Worm (Caenorhabditis elegans): ENCODE data around the gene scav-2.
A peak's percentile ranks its signal among the peaks of the same experiment; 100 is the strongest.

The scav-2 gene

ce11 chrIII:13542458-13542857 lies 12.7 kb downstream of the scav-2 start:
- TF ChIP-seq F55B11.4 (tag; optimal IDR thresholded peaks at IDR 0.05; ENCODE audit: borderline replicate concordance, insufficient read depth) = no peak
- peak; percentile 58 for TF ChIP-seq nhr-80 (tag; optimal IDR thresholded peaks at IDR 0.05)
- TF ChIP-seq unc-62 (GFP tag; optimal IDR thresholded peaks at IDR 0.05) = no peak
- TF ChIP-seq athp-1 (tag; optimal IDR thresholded peaks at IDR 0.05) = no peak
- TF ChIP-seq nfyb-1 (GFP tag; IDR thresholded peaks at IDR 0.05) = peak; percentile 9; the same call in 1 of the 2 replicates

ce11 chrIII:13540791-13541190 lies 14.3 kb downstream of the scav-2 start:
- TF ChIP-seq lsy-27 (tag; optimal IDR thresholded peaks at IDR 0.05; ENCODE audit: borderline replicate concordance, insufficient read depth) = no peak
- TF ChIP-seq zfh-2 (GFP tag; conservative IDR thresholded peaks at IDR 0.05) = peak; percentile 59
- no peak for TF ChIP-seq F57C9.4 (tag; optimal IDR thresholded peaks at IDR 0.05)
- no peak for TF ChIP-seq hlh-12 (tag; optimal IDR thresholded peaks at IDR 0.05)

- peak; percentile 76 for TF ChIP-seq cebp-1 (GFP tag; IDR thresholded peaks at IDR 0.05)
- TF ChIP-seq cebp-1 (tag; optimal IDR thresholded peaks at IDR 0.05) = peak; percentile 93
- TF ChIP-seq nhr-27 (tag; optimal IDR thresholded peaks at IDR 0.05) = no peak
Observed at ce11 chrIII:13535735-13536390, 19.3 kb downstream of the scav-2 start.

- TF ChIP-seq nhr-27 (tag; optimal IDR thresholded peaks at IDR 0.05) (no peak), hmg-1.2 (GFP tag; IDR thresholded peaks at IDR 0.05) (0 out of 2 replicates have a peak, but pooled peaks have one; percentile 10), madf-8 (GFP tag; conservative IDR thresholded peaks at IDR 0.05) (no peak), bed-2 (GFP tag; IDR thresholded peaks at IDR 0.05) (no peak), hlh-26 (GFP tag; conservative IDR thresholded peaks at IDR 0.05) (no peak), egrh-3 (GFP tag; IDR thresholded peaks at IDR 0.05) (peak; percentile 36; the same call in 1 of the 2 replicates), ceh-91 (GFP tag; IDR thresholded peaks at IDR 0.05) (no peak), F33H1.4 (GFP tag; IDR thresholded peaks at IDR 0.05) (no peak), B0336.3 (GFP tag; IDR thresholded peaks at IDR 0.05) (no peak)
Observed at ce11 chrIII:13534704-13535103, 20.4 kb downstream of the scav-2 start.

- TF ChIP-seq ama-1 (optimal IDR thresholded peaks at IDR 0.05) (no peak), ama-1 (GFP tag; optimal IDR thresholded peaks at IDR 0.05) (no peak), sdz-38 (tag; optimal IDR thresholded peaks at IDR 0.05) (no peak), hmg-1.2 (GFP tag; IDR thresholded peaks at IDR 0.05) (peak; percentile 51; the same call in 1 of the 2 replicates)
Observed at ce11 chrIII:13530838-13531237, 24.3 kb downstream of the scav-2 start.

ce11 chrIII:13530017-13530416 lies 25.1 kb downstream of the scav-2 start:
- TF ChIP-seq nhr-27 (tag; optimal IDR thresholded peaks at IDR 0.05) (no peak), hlh-26 (GFP tag; conservative IDR thresholded peaks at IDR 0.05) (no peak), pbrm-1 (GFP tag; IDR thresholded peaks at IDR 0.05) (peak; percentile 71; the same call in 1 of the 2 replicates), somi-1 (GFP tag; optimal IDR thresholded peaks at IDR 0.05) (no peak), lsl-1 (GFP tag; optimal IDR thresholded peaks at IDR 0.05) (peak; percentile 52), madf-6 (GFP tag; IDR thresholded peaks at IDR 0.05) (peak; percentile 93), ama-1 (optimal IDR thresholded peaks at IDR 0.05) (no peak), ama-1 (GFP tag; optimal IDR thresholded peaks at IDR 0.05) (no peak), ztf-18 (tag; optimal IDR thresholded peaks at IDR 0.05) (no peak), snpc-1.3 (tag; optimal IDR thresholded peaks at IDR 0.05; ENCODE audit: insufficient read depth) (no peak), ceh-27 (GFP tag; optimal IDR thresholded peaks at IDR 0.05) (peak; percentile 40), madf-10 (tag; optimal IDR thresholded peaks at IDR 0.05) (no peak), die-1 (tag; optimal IDR thresholded peaks at IDR 0.05) (no peak), dox-1 (GFP tag; IDR thresholded peaks at IDR 0.05) (peak; percentile 67), lir-1 (GFP tag; conservative IDR thresholded peaks at IDR 0.05) (no peak), nfya-2 (GFP tag; IDR thresholded peaks at IDR 0.05) (no peak), zfh-2 (GFP tag; conservative IDR thresholded peaks at IDR 0.05) (no peak), sea-2 (GFP tag; IDR thresholded peaks at IDR 0.05) (no peak), T26A5.8 (tag; optimal IDR thresholded peaks at IDR 0.05) (no peak), ztf-22 (GFP tag; optimal IDR thresholded peaks at IDR 0.05) (no peak), F23B12.7 (tag; optimal IDR thresholded peaks at IDR 0.05; ENCODE audit: insufficient read depth) (peak; percentile 6), attf-5 (GFP tag; optimal IDR thresholded peaks at IDR 0.05) (no peak)

Measured in whole organism, young adult.